Worm (Caenorhabditis elegans): Measurements from ENCODE around the gene col-115.

The col-115 gene

DNA sequence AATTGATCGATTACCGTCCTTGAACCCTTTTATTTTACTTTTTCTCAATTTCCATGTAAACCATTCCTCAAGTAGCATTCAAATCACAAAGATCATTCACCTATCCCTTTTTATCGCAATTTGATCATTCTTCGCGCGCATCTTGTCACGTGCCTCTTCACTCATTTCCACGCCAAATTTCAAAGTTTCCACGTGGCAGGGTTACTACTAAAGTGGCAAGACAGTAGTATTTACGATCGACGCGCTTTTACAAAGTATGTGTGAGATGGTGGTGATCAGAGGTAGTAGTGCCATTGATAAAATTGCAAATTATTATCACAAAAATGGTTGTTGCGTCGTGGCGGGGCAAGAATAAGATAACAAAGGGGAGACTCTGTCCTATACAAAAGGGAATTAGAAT lies 39.9 kb downstream of the col-115 start (continued):
- TF ChIP-seq nhr-19 (GFP tag; conservative IDR thresholded peaks at IDR 0.05) = peak; percentile 87
- TF ChIP-seq pag-3 (tag; optimal IDR thresholded peaks at IDR 0.05; ENCODE audit: borderline replicate concordance, insufficient read depth) = peak; percentile 58
- TF ChIP-seq xbp-1 (tag; optimal IDR thresholded peaks at IDR 0.05) = peak; percentile 38
- peak; percentile 89 for TF ChIP-seq snu-23 (GFP tag; optimal IDR thresholded peaks at IDR 0.05)
- peak; percentile 43 for TF ChIP-seq lin-13 (GFP tag; optimal IDR thresholded peaks at IDR 0.05)
- TF ChIP-seq F16B12.6 (tag; optimal IDR thresholded peaks at IDR 0.05) = no peak
- no peak for TF ChIP-seq nhr-84 (tag; optimal IDR thresholded peaks at IDR 0.05)
- no peak for TF ChIP-seq ama-1 (optimal IDR thresholded peaks at IDR 0.05)
- TF ChIP-seq lin-35 (GFP tag; optimal IDR thresholded peaks at IDR 0.05) = peak in 1 of 2 experiments; percentile 86
- TF ChIP-seq egl-13 (tag; optimal IDR thresholded peaks at IDR 0.05) = no peak
- TF ChIP-seq fkh-8 (tag; optimal IDR thresholded peaks at IDR 0.05) = no peak

- no peak for TF ChIP-seq pax-3 (tag; optimal IDR thresholded peaks at IDR 0.05)
- peak; percentile 46 for TF ChIP-seq blmp-1 (tag; optimal IDR thresholded peaks at IDR 0.05)
These were observed 40.9 kb downstream of the col-115 start, which contains the start of gene nhr-31 for ce11 chrIV:8029413-8029812. Gene nhr-31, minus strand, starts transcription at chrIV:8029513.

DNA sequence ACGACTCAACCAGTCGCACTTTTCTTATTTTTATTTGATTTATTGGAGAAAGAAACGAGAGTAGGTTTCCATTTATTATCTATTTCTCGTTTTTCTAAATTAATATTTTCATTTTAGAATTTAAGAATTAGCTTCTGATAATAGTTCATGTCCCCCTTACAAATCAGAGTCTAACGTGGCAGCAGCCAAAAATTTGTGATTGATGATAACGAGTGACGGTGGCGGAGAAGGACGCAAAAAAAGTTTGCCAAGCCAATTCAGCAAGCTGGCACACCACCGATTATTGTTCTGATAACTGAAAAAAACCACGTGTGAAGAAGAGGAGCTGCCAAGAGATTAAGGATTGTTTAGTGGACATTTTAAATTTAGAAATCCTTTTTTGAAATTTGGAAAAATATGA lies 41.6 kb downstream of the col-115 start:
- TF ChIP-seq egl-13 (tag; optimal IDR thresholded peaks at IDR 0.05) (no peak), vab-15 (tag; optimal IDR thresholded peaks at IDR 0.05) (no peak), mef-2 (tag; optimal IDR thresholded peaks at IDR 0.05) (no peak), jun-1 (tag; optimal IDR thresholded peaks at IDR 0.05) (no peak), lin-14 (GFP tag; optimal IDR thresholded peaks at IDR 0.05) (peak; percentile 11), elt-2 (tag; optimal IDR thresholded peaks at IDR 0.05) (peak; percentile 88), nhr-47 (tag; optimal IDR thresholded peaks at IDR 0.05) (no peak), dpl-1 (GFP tag; optimal IDR thresholded peaks at IDR 0.05) (no peak), nhr-84 (tag; optimal IDR thresholded peaks at IDR 0.05) (no peak), mdl-1 (tag; optimal IDR thresholded peaks at IDR 0.05) (no peak), efl-1 (optimal IDR thresholded peaks at IDR 0.05) (no peak), efl-1 (GFP tag; optimal IDR thresholded peaks at IDR 0.05 in 1 of 2) (peak in 1 of 2 experiments; percentile 53), ceh-63 (GFP tag; optimal IDR thresholded peaks at IDR 0.05) (no peak), unc-98 (GFP tag; IDR thresholded peaks at IDR 0.05) (no peak)

DNA sequence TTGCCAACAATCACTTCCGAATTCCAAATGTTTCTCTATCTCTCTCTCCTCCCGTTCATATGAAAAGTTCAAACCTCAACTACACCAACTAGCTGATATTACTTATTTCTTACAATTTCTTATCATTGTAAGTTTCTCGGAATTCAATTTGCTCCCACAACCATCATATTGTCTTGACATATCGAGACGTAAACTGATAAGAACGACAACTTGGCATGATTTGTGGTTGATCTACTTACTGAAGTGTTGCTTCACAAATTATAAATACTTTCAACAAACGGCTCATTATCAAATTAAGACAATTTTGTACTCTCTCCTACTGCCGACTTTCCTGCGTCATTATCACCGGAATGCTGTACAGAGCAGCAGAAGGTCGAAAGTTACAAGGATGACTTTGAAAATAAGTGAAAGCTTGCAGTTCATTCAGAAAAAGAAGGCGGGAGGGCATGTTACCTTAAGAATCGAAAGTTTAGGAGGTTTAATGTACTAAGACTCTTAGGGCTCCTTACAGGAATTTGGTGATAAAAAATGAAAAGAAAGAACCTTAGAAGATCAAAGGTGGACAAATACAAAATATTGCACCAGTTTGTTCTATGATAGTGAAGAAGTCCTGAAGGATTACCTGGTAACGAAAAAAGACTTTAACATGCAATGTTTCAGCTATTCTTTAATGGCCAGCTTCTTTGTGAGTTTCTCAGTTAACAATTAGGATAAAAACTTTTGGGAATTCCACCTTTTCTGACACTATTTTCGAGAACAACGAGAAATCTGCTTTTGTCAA lies 43.8 kb downstream of the col-115 start:
- TF ChIP-seq pqm-1 (tag; optimal IDR thresholded peaks at IDR 0.05) (peak; percentile 83), dsc-1 (tag; optimal IDR thresholded peaks at IDR 0.05) (no peak), lin-14 (GFP tag; optimal IDR thresholded peaks at IDR 0.05) (peak; percentile 12), nhr-28 (tag; optimal IDR thresholded peaks at IDR 0.05) (no peak), efl-1 (optimal IDR thresholded peaks at IDR 0.05) (no peak), efl-1 (GFP tag; optimal IDR thresholded peaks at IDR 0.05 in 1 of 2) (peak in 1 of 2 experiments; percentile 71), nhr-71 (tag; optimal IDR thresholded peaks at IDR 0.05) (peak; percentile 42), blmp-1 (tag; optimal IDR thresholded peaks at IDR 0.05) (peak; percentile 5), nhr-85 (tag) (peak; percentile 10), skn-1 (tag; optimal IDR thresholded peaks at IDR 0.05) (no peak), jun-1 (tag; optimal IDR thresholded peaks at IDR 0.05) (peak; percentile 14), nhr-20 (tag; optimal IDR thresholded peaks at IDR 0.05) (peak; percentile 7), elt-2 (tag; optimal IDR thresholded peaks at IDR 0.05) (peak; percentile 97)

- TF ChIP-seq C04F5.9 (tag; optimal IDR thresholded peaks at IDR 0.05) = no peak
- no peak for TF ChIP-seq mdl-1 (tag; optimal IDR thresholded peaks at IDR 0.05)
- TF ChIP-seq vab-15 (tag; optimal IDR thresholded peaks at IDR 0.05) = no peak
- TF ChIP-seq lir-3 (tag; optimal IDR thresholded peaks at IDR 0.05; ENCODE audit: poor library complexity) = no peak
- TF ChIP-seq snu-23 (GFP tag; optimal IDR thresholded peaks at IDR 0.05) = no peak
- TF ChIP-seq pax-3 (tag; optimal IDR thresholded peaks at IDR 0.05) = no peak
- no peak for TF ChIP-seq nhr-47 (tag; optimal IDR thresholded peaks at IDR 0.05)
- no peak for TF ChIP-seq nhr-84 (tag; optimal IDR thresholded peaks at IDR 0.05)
- no peak for TF ChIP-seq dpl-1 (GFP tag; optimal IDR thresholded peaks at IDR 0.05)
- TF ChIP-seq fos-1 (tag; optimal IDR thresholded peaks at IDR 0.05) = no peak
- TF ChIP-seq egl-13 (tag; optimal IDR thresholded peaks at IDR 0.05) = no peak
These were observed 45.7 kb downstream of the col-115 start for ce11 chrIV:8034182-8034581.
